Worm (Caenorhabditis elegans) whole organism, L3 larva: ENCODE results near the gene F58B4.3.
A peak's percentile ranks its signal among the peaks of the same experiment; 100 is the strongest.

Experiments
- R02D3.7 ChIP-seq: fragments of 150-350 bp; optimal IDR thresholded peaks from 2 replicates; lab custom pipeline; 2014; ENCODE audit warnings: missing biosample characterization, missing genetic modification characterization
- ZK546.5 ChIP-seq: sonication (generic microtip); optimal IDR thresholded peaks from 2 replicates; lab custom pipeline; 2017; ENCODE audit warnings: missing biosample characterization, missing genetic modification characterization
- aly-2 ChIP-seq: fragments of 150-350 bp; optimal IDR thresholded peaks from 2 replicates; lab custom pipeline; 2014; ENCODE audit warnings: missing biosample characterization, missing genetic modification characterization
- ama-1 ChIP-seq: fragments of 150-350 bp; optimal IDR thresholded peaks from 2 replicates; lab custom pipeline; 2018
- ceh-16 ChIP-seq: sonication (generic microtip); optimal IDR thresholded peaks from 2 replicates; lab custom pipeline; 2017; ENCODE audit warnings: missing biosample characterization, missing genetic modification characterization
- ceh-28 ChIP-seq: fragments of 150-350 bp; optimal IDR thresholded peaks from 2 replicates; lab custom pipeline; 2014; ENCODE audit warnings: missing biosample characterization, missing genetic modification reagents, missing genetic modification characterization
- ceh-82 ChIP-seq: fragments of 150-350 bp; optimal IDR thresholded peaks from 2 replicates; lab custom pipeline; 2014; ENCODE audit warnings: missing biosample characterization, missing genetic modification characterization
- ceh-9 ChIP-seq: sonication (generic microtip); optimal IDR thresholded peaks from 2 replicates; lab custom pipeline; 2018; ENCODE audit warnings: missing biosample characterization, missing genetic modification characterization
- daf-12 ChIP-seq: fragments of 150-350 bp; optimal IDR thresholded peaks from 2 replicates; lab custom pipeline; 2014; ENCODE audit warnings: missing biosample characterization, missing genetic modification reagents, missing genetic modification characterization
- egl-27 ChIP-seq: sonication (generic microtip); optimal IDR thresholded peaks from 4 replicates; lab custom pipeline; 2017; ENCODE audit warnings: missing biosample characterization, missing genetic modification reagents, missing genetic modification characterization
- egl-5 ChIP-seq: fragments of 150-350 bp; optimal IDR thresholded peaks from 2 replicates; lab custom pipeline; 2017; ENCODE audit warnings: missing biosample characterization, missing genetic modification reagents, missing genetic modification characterization, inconsistent platforms
- elt-1 ChIP-seq: fragments of 150-350 bp; optimal IDR thresholded peaks from 2 replicates; lab custom pipeline; 2014; ENCODE audit warnings: missing biosample characterization, missing genetic modification characterization
- elt-2 ChIP-seq: sonication (generic microtip); optimal IDR thresholded peaks from 2 replicates; lab custom pipeline; 2016; ENCODE audit warnings: missing genetic modification reagents, mild to moderate bottlenecking, missing genetic modification characterization, missing compliant biosample characterization
- elt-3 ChIP-seq, 3 experiments: fragments of 150-350 bp in 1 of 3; sonication (generic microtip) in 2 of 3; optimal IDR thresholded peaks; 2 replicates in 2 of 3; 4 replicates in 1 of 3; lab custom pipeline; 2014 to 2017; ENCODE audit warnings: missing biosample characterization in 3 of 3, missing genetic modification characterization in 3 of 3
- eor-1 ChIP-seq, 2 experiments: fragments of 150-350 bp; optimal IDR thresholded peaks; 2 replicates each; lab custom pipeline; 2014 to 2018; ENCODE audit warnings: missing biosample characterization in 2 of 2, missing genetic modification characterization in 2 of 2
- fkh-10 ChIP-seq: sonication (generic microtip); optimal IDR thresholded peaks from 2 replicates; lab custom pipeline; 2017; ENCODE audit warnings: missing biosample characterization, missing genetic modification reagents, missing genetic modification characterization
- fkh-2 ChIP-seq: fragments of 150-350 bp; optimal IDR thresholded peaks from 2 replicates; lab custom pipeline; 2014; ENCODE audit warnings: missing biosample characterization, missing genetic modification reagents, missing genetic modification characterization
- fos-1 ChIP-seq: fragments of 150-350 bp; optimal IDR thresholded peaks from 2 replicates; lab custom pipeline; 2014; ENCODE audit warnings: missing biosample characterization, missing genetic modification characterization
- hmg-11 ChIP-seq: sonication (generic microtip); optimal IDR thresholded peaks from 2 replicates; lab custom pipeline; 2016; ENCODE audit warnings: missing genetic modification characterization, missing compliant biosample characterization
- jun-1 ChIP-seq: fragments of 150-350 bp; optimal IDR thresholded peaks from 2 replicates; lab custom pipeline; 2014; ENCODE audit warnings: missing biosample characterization, missing genetic modification reagents, missing genetic modification characterization
- lin-15B ChIP-seq: fragments of 150-350 bp; optimal IDR thresholded peaks from 2 replicates; lab custom pipeline; 2014; ENCODE audit warnings: missing biosample characterization, missing genetic modification characterization
- lin-39 ChIP-seq: fragments of 150-350 bp; optimal IDR thresholded peaks from 2 replicates; lab custom pipeline; 2018; ENCODE audit warnings: missing biosample characterization, missing genetic modification reagents, missing genetic modification characterization
- lsy-12 ChIP-seq: sonication (generic microtip); optimal IDR thresholded peaks from 2 replicates; lab custom pipeline; 2016; ENCODE audit warnings: mild to moderate bottlenecking, missing genetic modification characterization, missing compliant biosample characterization
- mdl-1 ChIP-seq: fragments of 150-350 bp; optimal IDR thresholded peaks from 2 replicates; lab custom pipeline; 2014; ENCODE audit warnings: missing biosample characterization, missing genetic modification characterization
- mml-1 ChIP-seq: fragments of 150-350 bp; sonication (generic microtip); optimal IDR thresholded peaks from 3 replicates; lab custom pipeline; 2014; ENCODE audit warnings: missing biosample characterization, missing genetic modification characterization
- nfya-1 ChIP-seq: sonication (generic microtip); optimal IDR thresholded peaks from 2 replicates; lab custom pipeline; 2017; ENCODE audit warnings: missing genetic modification characterization, mild to moderate bottlenecking, missing compliant biosample characterization, antibody characterized with exemption, moderate library complexity; ENCODE audit not compliant: insufficient read depth
- nhr-11 ChIP-seq: fragments of 150-350 bp; optimal IDR thresholded peaks from 2 replicates; lab custom pipeline; 2014; ENCODE audit warnings: missing biosample characterization, missing genetic modification characterization
- nhr-12 ChIP-seq: fragments of 150-350 bp; optimal IDR thresholded peaks from 2 replicates; lab custom pipeline; 2014; ENCODE audit warnings: missing biosample characterization, missing genetic modification characterization
- nhr-23 ChIP-seq: fragments of 150-350 bp; optimal IDR thresholded peaks from 2 replicates; lab custom pipeline; 2014; ENCODE audit warnings: missing biosample characterization, missing genetic modification reagents, missing genetic modification characterization
- nhr-237 ChIP-seq: fragments of 150-350 bp; optimal IDR thresholded peaks from 2 replicates; lab custom pipeline; 2014; ENCODE audit warnings: missing biosample characterization, missing genetic modification characterization
- nhr-25 ChIP-seq: sonication (generic microtip); optimal IDR thresholded peaks from 2 replicates; lab custom pipeline; 2017; ENCODE audit warnings: missing biosample characterization, missing genetic modification characterization
- nhr-28 ChIP-seq: fragments of 150-350 bp; optimal IDR thresholded peaks from 2 replicates; lab custom pipeline; 2014; ENCODE audit warnings: missing biosample characterization, missing genetic modification characterization
- nhr-43 ChIP-seq: sonication (generic microtip); optimal IDR thresholded peaks from 2 replicates; lab custom pipeline; 2016; ENCODE audit warnings: mild to moderate bottlenecking, missing genetic modification characterization, missing compliant biosample characterization; ENCODE audit not compliant: poor library complexity, severe bottlenecking
- nhr-67 ChIP-seq: fragments of 150-350 bp; optimal IDR thresholded peaks from 2 replicates; lab custom pipeline; 2014; ENCODE audit warnings: missing biosample characterization, missing genetic modification characterization
- nhr-76 ChIP-seq: fragments of 150-350 bp; sonication (generic microtip); optimal IDR thresholded peaks from 5 replicates; lab custom pipeline; 2014; ENCODE audit warnings: missing biosample characterization, missing genetic modification characterization
- nhr-77 ChIP-seq: fragments of 150-350 bp; optimal IDR thresholded peaks from 2 replicates; lab custom pipeline; 2014; ENCODE audit warnings: missing biosample characterization, missing genetic modification characterization
- pha-4 ChIP-seq: fragments of 150-350 bp; optimal IDR thresholded peaks from 2 replicates; lab custom pipeline; 2014; ENCODE audit warnings: missing biosample characterization, missing genetic modification reagents, missing genetic modification characterization
- pqm-1 ChIP-seq: fragments of 150-350 bp; optimal IDR thresholded peaks from 2 replicates; lab custom pipeline; 2017; ENCODE audit warnings: missing biosample characterization, missing genetic modification characterization, inconsistent platforms
- sea-2 ChIP-seq: fragments of 150-350 bp; sonication (generic microtip); optimal IDR thresholded peaks from 4 replicates; lab custom pipeline; 2014; ENCODE audit warnings: missing biosample characterization, missing genetic modification reagents, missing genetic modification characterization
- skn-1 ChIP-seq: fragments of 150-350 bp; optimal IDR thresholded peaks from 2 replicates; lab custom pipeline; 2014; ENCODE audit warnings: missing biosample characterization, missing genetic modification characterization
- snpc-4 ChIP-seq: fragments of 150-350 bp; optimal IDR thresholded peaks from 2 replicates; lab custom pipeline; 2014; ENCODE audit warnings: missing biosample characterization, missing genetic modification characterization
- tbx-2 ChIP-seq: sonication (generic microtip); optimal IDR thresholded peaks from 2 replicates; lab custom pipeline; 2016; ENCODE audit warnings: mild to moderate bottlenecking, missing genetic modification characterization, missing compliant biosample characterization
- unc-39 ChIP-seq: sonication (generic microtip); optimal IDR thresholded peaks from 4 replicates; lab custom pipeline; 2017; ENCODE audit warnings: missing biosample characterization, missing genetic modification characterization
- unc-62 ChIP-seq: fragments of 150-350 bp; sonication (generic microtip); optimal IDR thresholded peaks from 4 replicates; lab custom pipeline; 2014; ENCODE audit warnings: missing biosample characterization, missing genetic modification reagents, missing genetic modification characterization
- zag-1 ChIP-seq: fragments of 150-350 bp; optimal IDR thresholded peaks from 2 replicates; lab custom pipeline; 2014; ENCODE audit warnings: missing biosample characterization, missing genetic modification characterization
- ztf-11 ChIP-seq: fragments of 150-350 bp; optimal IDR thresholded peaks from 2 replicates; lab custom pipeline; 2014; ENCODE audit warnings: missing biosample characterization, missing genetic modification characterization
- ztf-4 ChIP-seq: fragments of 150-350 bp; optimal IDR thresholded peaks from 2 replicates; lab custom pipeline; 2014; ENCODE audit warnings: missing biosample characterization, missing genetic modification characterization

F58B4.3 gene

DNA sequence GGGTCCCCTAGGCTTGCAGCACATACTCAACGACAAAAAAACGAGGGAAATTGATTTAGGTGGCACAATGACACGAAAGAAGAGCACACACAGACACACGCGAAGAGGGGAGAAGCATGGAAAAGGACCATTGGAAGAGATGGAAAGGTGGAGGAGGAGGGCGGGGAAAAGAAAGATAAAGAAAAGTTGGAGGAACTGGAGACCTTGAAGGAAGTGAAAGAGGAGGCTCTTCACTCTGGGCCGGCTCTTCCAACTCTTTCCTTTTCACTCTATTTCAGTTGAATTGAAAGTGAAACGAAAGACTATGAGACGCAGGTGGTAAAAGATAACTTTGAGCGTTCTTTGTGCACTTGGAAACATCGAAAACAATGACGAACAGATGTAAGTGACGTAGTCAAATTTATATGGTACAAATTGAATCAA is 31.8 kb downstream of the F58B4.3 start (continued):
- TF ChIP-seq nhr-28 (tag; lab: Kevin White, UChicago), result no peak
- TF ChIP-seq unc-62 (GFP tag; lab: Kevin White, UChicago), result no peak
- peak; percentile 59 for TF ChIP-seq tbx-2 (tag; lab: Kevin White, UChicago)
- TF ChIP-seq snpc-4 (tag; lab: Kevin White, UChicago), result peak; percentile 42
- TF ChIP-seq nhr-12 (tag; lab: Kevin White, UChicago), result no peak
- TF ChIP-seq aly-2, result no peak
- peak; percentile 43 for TF ChIP-seq lsy-12 (tag; lab: Kevin White, UChicago)
- no peak for TF ChIP-seq nhr-23 (tag; lab: Kevin White, UChicago)
- no peak for TF ChIP-seq skn-1
- no peak for TF ChIP-seq zag-1 (tag; lab: Kevin White, UChicago)
- peak; percentile 27 for TF ChIP-seq elt-2 (tag; lab: Kevin White, UChicago)

ce11 chrV:10965501-10965900 is 35.9 kb downstream of the F58B4.3 start, which contains the start of the genes ctf-4 and eef-1G:
Gene ctf-4 (minus strand): TSS chrV:10965539.
Gene eef-1G (plus strand): TSS chrV:10965719.
- TF ChIP-seq fkh-10 (GFP tag; lab: Kevin White, UChicago), result peak; percentile 62
- peak; percentile 93 for TF ChIP-seq nhr-43 (tag; lab: Kevin White, UChicago)
- TF ChIP-seq egl-27 (tag; lab: Kevin White, UChicago), result peak; percentile 92
- TF ChIP-seq mml-1, result no peak
- TF ChIP-seq lin-15B (tag; lab: Kevin White, UChicago), result peak; percentile 98
- peak; percentile 88 for TF ChIP-seq skn-1
- peak; percentile 72 for TF ChIP-seq fos-1 (tag; lab: Kevin White, UChicago)
- peak; percentile 61 for TF ChIP-seq ama-1 (lab: Kevin White, UChicago)
- TF ChIP-seq pha-4, result peak; percentile 99
- TF ChIP-seq nhr-76, result peak; percentile 26
- peak; percentile 91 for TF ChIP-seq nhr-11 (tag; lab: Kevin White, UChicago)
- TF ChIP-seq nhr-77 (tag; lab: Kevin White, UChicago), result peak; percentile 68
- peak in 1 of 3 experiments; percentile 52 for TF ChIP-seq elt-3 (tag; optimal IDR thresholded peaks at IDR 0.05; lab: Kevin White, UChicago)
- TF ChIP-seq R02D3.7, result peak; percentile 82
- TF ChIP-seq nhr-28 (tag; lab: Kevin White, UChicago), result no peak
- TF ChIP-seq daf-12 (tag; lab: Kevin White, UChicago), result no peak
- TF ChIP-seq nhr-12 (tag; lab: Kevin White, UChicago), result no peak
- peak; percentile 3 for TF ChIP-seq mdl-1 (tag; lab: Kevin White, UChicago)
- peak; percentile 39 for TF ChIP-seq nhr-67 (tag; lab: Kevin White, UChicago)
- peak; percentile 88 for TF ChIP-seq tbx-2 (tag; lab: Kevin White, UChicago)
- peak; percentile 96 for TF ChIP-seq lin-39 (tag; lab: Kevin White, UChicago)
- TF ChIP-seq ztf-4 (tag; lab: Kevin White, UChicago), result peak; percentile 71
- peak; percentile 91 for TF ChIP-seq elt-2 (tag; lab: Kevin White, UChicago)
- peak; percentile 90 for TF ChIP-seq jun-1 (tag; lab: Kevin White, UChicago)
- TF ChIP-seq zag-1 (tag; lab: Kevin White, UChicago), result no peak
- no peak for TF ChIP-seq sea-2 (GFP tag; lab: Kevin White, UChicago)
- no peak for TF ChIP-seq fkh-2 (tag; lab: Kevin White, UChicago)
- no peak for TF ChIP-seq ceh-16 (tag; lab: Kevin White, UChicago)
- no peak for TF ChIP-seq ztf-11
- peak; percentile 70 for TF ChIP-seq elt-1
- peak; percentile 99 for TF ChIP-seq nhr-25 (tag; lab: Kevin White, UChicago)
- TF ChIP-seq ceh-28, result peak; percentile 82
- no peak for TF ChIP-seq ZK546.5
- TF ChIP-seq aly-2, result no peak
- peak; percentile 93 for TF ChIP-seq lsy-12 (tag; lab: Kevin White, UChicago)
- no peak for TF ChIP-seq unc-39 (tag; lab: Kevin White, UChicago)
- peak; percentile 77 for TF ChIP-seq unc-62 (GFP tag; lab: Kevin White, UChicago)
- TF ChIP-seq pqm-1 (tag; lab: Kevin White, UChicago), result peak; percentile 94
- TF ChIP-seq nfya-1 (tag; lab: Kevin White, UChicago), result peak; percentile 97
- no peak for TF ChIP-seq hmg-11
- TF ChIP-seq ceh-9, result no peak
- peak; percentile 99 for TF ChIP-seq nhr-23 (tag; lab: Kevin White, UChicago)
- no peak for TF ChIP-seq eor-1 (tag; optimal IDR thresholded peaks at IDR 0.05; lab: Kevin White, UChicago)
- TF ChIP-seq snpc-4 (tag; lab: Kevin White, UChicago), result peak; percentile 93
- TF ChIP-seq egl-5 (tag; lab: Kevin White, UChicago), result peak; percentile 97
- TF ChIP-seq ceh-82 (tag; lab: Kevin White, UChicago), result peak; percentile 80
- no peak for TF ChIP-seq nhr-237 (tag; lab: Kevin White, UChicago)
